Worm (Caenorhabditis elegans): ENCODE results near the gene dpy-3.

DNA sequence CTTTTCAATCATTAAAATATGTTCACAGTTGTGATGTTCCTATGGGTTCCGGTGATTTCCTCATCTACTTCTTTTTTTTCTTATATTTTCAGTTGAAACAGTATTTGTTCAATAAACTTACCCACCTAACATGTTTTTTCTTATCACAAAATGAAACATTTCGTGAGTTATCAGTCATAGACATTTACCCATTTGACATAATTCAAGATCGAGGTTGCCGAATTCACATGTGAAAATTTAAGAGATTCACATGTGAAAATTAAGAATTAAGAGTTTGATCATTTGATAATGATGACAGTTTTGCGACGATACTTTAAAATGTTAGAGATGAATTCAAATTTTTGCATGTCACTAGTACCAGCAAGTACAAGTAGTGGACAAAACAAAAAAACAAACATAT is 38.0 kb downstream of the dpy-3 start:
- no peak for TF ChIP-seq snpc-4 (tag; optimal IDR thresholded peaks at IDR 0.05)
- no peak for TF ChIP-seq unc-62 (GFP tag; optimal IDR thresholded peaks at IDR 0.05)
- no peak for TF ChIP-seq ztf-4 (tag; optimal IDR thresholded peaks at IDR 0.05)
- TF ChIP-seq mdl-1 (tag; optimal IDR thresholded peaks at IDR 0.05) = no peak
- no peak for TF ChIP-seq unc-39 (tag; optimal IDR thresholded peaks at IDR 0.05)
- no peak for TF ChIP-seq elt-1 (tag; optimal IDR thresholded peaks at IDR 0.05)
- TF ChIP-seq egl-27 (tag; optimal IDR thresholded peaks at IDR 0.05) = no peak
- TF ChIP-seq zag-1 (tag; optimal IDR thresholded peaks at IDR 0.05) = no peak
- TF ChIP-seq dmd-4 (tag; optimal IDR thresholded peaks at IDR 0.05) = no peak
- no peak for TF ChIP-seq ztf-11 (tag; optimal IDR thresholded peaks at IDR 0.05)

Measured in whole organism, L2 larva.